Worm (Caenorhabditis elegans) whole organism, L1 larva: ENCODE results near the gene F56D6.12.

Experiments used
- Y116A8C.19 ChIP-seq: sonication (generic microtip); optimal IDR thresholded peaks from 2 replicates; lab custom pipeline; 2016; ENCODE audit warnings: missing compliant biosample characterization, missing genetic modification characterization, borderline replicate concordance
- aha-1 ChIP-seq: fragments of 150-350 bp; optimal IDR thresholded peaks from 2 replicates; lab custom pipeline; 2014; ENCODE audit warnings: missing biosample characterization, missing genetic modification characterization
- alr-1 ChIP-seq: fragments of 200-800 bp; sonication (Bioruptor generic); optimal IDR thresholded peaks from 2 replicates; lab custom pipeline; 2018; ENCODE audit warnings: borderline replicate concordance, mild to moderate bottlenecking, missing genetic modification characterization, missing compliant biosample characterization
- aly-2 ChIP-seq: fragments of 150-350 bp; optimal IDR thresholded peaks from 2 replicates; lab custom pipeline; 2014; ENCODE audit warnings: missing biosample characterization, missing genetic modification characterization
- ama-1 ChIP-seq: fragments of 150-350 bp; optimal IDR thresholded peaks from 2 replicates; lab custom pipeline; 2014
- ceh-82 ChIP-seq, 3 experiments: fragments of 150-350 bp in 1 of 3; sonication (generic microtip) in 2 of 3; optimal IDR thresholded peaks; 2 replicates each; lab custom pipeline; 2014 to 2017; ENCODE audit warnings: missing biosample characterization in 3 of 3, missing genetic modification characterization in 3 of 3
- elt-2 ChIP-seq: sonication (generic microtip); optimal IDR thresholded peaks from 2 replicates; lab custom pipeline; 2016; ENCODE audit warnings: missing genetic modification characterization, mild to moderate bottlenecking, inconsistent platforms, missing compliant biosample characterization, missing genetic modification reagents
- hlh-17 ChIP-seq: fragments of 200-800 bp; sonication (Bioruptor generic); optimal IDR thresholded peaks from 2 replicates; lab custom pipeline; 2018; ENCODE audit warnings: missing genetic modification characterization, mild to moderate bottlenecking, missing compliant biosample characterization, moderate library complexity, borderline replicate concordance
- hpl-2 ChIP-seq: fragments of 150-350 bp; optimal IDR thresholded peaks from 2 replicates; lab custom pipeline; 2014; ENCODE audit warnings: missing biosample characterization, missing genetic modification reagents, missing genetic modification characterization
- irx-1 ChIP-seq: sonication (generic microtip); optimal IDR thresholded peaks from 2 replicates; lab custom pipeline; 2016; ENCODE audit warnings: missing genetic modification characterization, missing compliant biosample characterization
- lin-15B ChIP-seq: fragments of 150-350 bp; sonication (generic microtip); optimal IDR thresholded peaks from 3 replicates; lab custom pipeline; 2014; ENCODE audit warnings: missing biosample characterization, missing genetic modification characterization
- lin-35 ChIP-seq, 2 experiments: fragments of 150-350 bp; optimal IDR thresholded peaks; 2 replicates each; lab custom pipeline; 2014; ENCODE audit warnings: missing biosample characterization in 2 of 2, missing genetic modification characterization in 2 of 2, missing genetic modification reagents in 2 of 2
- lir-3 ChIP-seq: sonication (generic microtip); optimal IDR thresholded peaks from 2 replicates; lab custom pipeline; 2016; ENCODE audit warnings: mild to moderate bottlenecking, missing genetic modification characterization, moderate library complexity, missing compliant biosample characterization; ENCODE audit not compliant: poor library complexity
- lsy-2 ChIP-seq, 2 experiments: fragments of 150-350 bp; optimal IDR thresholded peaks; 2 replicates each; lab custom pipeline; 2014; ENCODE audit warnings: missing biosample characterization in 2 of 2, missing genetic modification characterization in 2 of 2
- mab-9 ChIP-seq: fragments of 200-800 bp; sonication (Bioruptor generic); IDR thresholded peaks from 2 replicates; pipeline ENCODE4 v1.3.6; 2022; ENCODE audit warnings: missing genetic modification reagents, missing genetic modification characterization, missing compliant biosample characterization
- mef-2 ChIP-seq: fragments of 150-350 bp; optimal IDR thresholded peaks from 2 replicates; lab custom pipeline; 2014; ENCODE audit warnings: missing biosample characterization, missing genetic modification characterization
- mep-1 ChIP-seq: fragments of 150-350 bp; optimal IDR thresholded peaks from 2 replicates; lab custom pipeline; 2014; ENCODE audit warnings: missing biosample characterization, missing genetic modification characterization
- nhr-12 ChIP-seq: sonication (generic microtip); optimal IDR thresholded peaks from 2 replicates; lab custom pipeline; 2017; ENCODE audit warnings: missing biosample characterization, missing genetic modification characterization
- nhr-237 ChIP-seq: fragments of 150-350 bp; optimal IDR thresholded peaks from 2 replicates; lab custom pipeline; 2014; ENCODE audit warnings: missing biosample characterization, missing genetic modification characterization
- nhr-76 ChIP-seq: sonication (generic microtip); optimal IDR thresholded peaks from 2 replicates; lab custom pipeline; 2017; ENCODE audit warnings: missing biosample characterization, missing genetic modification characterization
- nhr-90 ChIP-seq: sonication (generic microtip); optimal IDR thresholded peaks from 2 replicates; lab custom pipeline; 2016; ENCODE audit warnings: mild to moderate bottlenecking, missing genetic modification characterization, missing compliant biosample characterization; ENCODE audit not compliant: poor library complexity
- unc-98 ChIP-seq: fragments of 200-800 bp; sonication (Bioruptor generic); IDR thresholded peaks from 2 replicates; pipeline ENCODE4 v1.3.6; 2022; ENCODE audit warnings: missing genetic modification characterization, missing compliant biosample characterization
- vab-15 ChIP-seq: sonication (generic microtip); optimal IDR thresholded peaks from 2 replicates; lab custom pipeline; 2017; ENCODE audit warnings: missing genotype, mild to moderate bottlenecking, missing genetic modification characterization, missing compliant biosample characterization
- zag-1 ChIP-seq: fragments of 150-350 bp; optimal IDR thresholded peaks from 2 replicates; lab custom pipeline; 2014; ENCODE audit warnings: missing biosample characterization, missing genetic modification characterization
- ztf-11 ChIP-seq, 2 experiments: sonication (generic microtip); optimal IDR thresholded peaks; 2 replicates each; lab custom pipeline; 2016 to 2017; ENCODE audit warnings: missing genetic modification characterization in 2 of 2, missing biosample characterization in 1 of 2, missing compliant biosample characterization in 1 of 2

Gene F56D6.12

DNA sequence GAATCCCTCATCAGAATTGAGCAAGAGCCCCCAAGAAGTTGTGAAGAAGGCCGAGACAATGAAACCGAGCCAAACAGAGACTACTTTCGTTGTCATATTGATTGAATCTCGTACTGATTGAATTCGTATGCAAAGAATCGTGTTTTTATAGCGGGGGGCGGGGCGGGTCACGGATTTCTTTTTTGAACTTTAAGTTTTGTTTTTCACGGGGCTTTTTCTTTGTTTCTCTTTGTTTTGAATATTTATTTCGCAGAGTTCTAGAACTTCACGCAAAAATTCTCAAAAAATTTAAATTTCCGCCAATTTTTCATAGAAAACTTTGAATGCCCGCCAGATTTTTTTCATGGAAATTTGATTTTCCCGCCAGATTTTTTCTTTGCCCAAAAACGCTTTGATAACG lies 48.2 kb downstream of the F56D6.12 start, which contains the start of gene clec-73:
TSS of gene clec-73 (minus strand) at position 101 of the 400 bp plus-strand sequence.
- no peak for TF ChIP-seq nhr-76
- TF ChIP-seq aly-2 = no peak
- TF ChIP-seq hlh-17 (GFP tag; lab: Kevin White, UChicago) = no peak
- no peak for TF ChIP-seq hpl-2
- TF ChIP-seq lir-3 (tag; lab: Kevin White, UChicago) = no peak
- no peak for TF ChIP-seq nhr-90 (tag; lab: Kevin White, UChicago)
- no peak for TF ChIP-seq ceh-82 (tag; optimal IDR thresholded peaks at IDR 0.05; lab: Kevin White, UChicago)
- no peak for TF ChIP-seq aha-1 (tag; lab: Kevin White, UChicago)
- TF ChIP-seq alr-1 = no peak
- no peak for TF ChIP-seq mab-9 (GFP tag; lab: Robert Waterston, UW)
- TF ChIP-seq nhr-237 (tag; lab: Kevin White, UChicago) = no peak
- no peak for TF ChIP-seq mef-2
- TF ChIP-seq lsy-2 (tag; optimal IDR thresholded peaks at IDR 0.05; lab: Kevin White, UChicago) = no peak
- TF ChIP-seq unc-98 (GFP tag; lab: Robert Waterston, UW) = no peak
- TF ChIP-seq vab-15 (tag; lab: Kevin White, UChicago) = no peak
- no peak for TF ChIP-seq zag-1
- TF ChIP-seq irx-1 (tag; lab: Kevin White, UChicago) = no peak

DNA sequence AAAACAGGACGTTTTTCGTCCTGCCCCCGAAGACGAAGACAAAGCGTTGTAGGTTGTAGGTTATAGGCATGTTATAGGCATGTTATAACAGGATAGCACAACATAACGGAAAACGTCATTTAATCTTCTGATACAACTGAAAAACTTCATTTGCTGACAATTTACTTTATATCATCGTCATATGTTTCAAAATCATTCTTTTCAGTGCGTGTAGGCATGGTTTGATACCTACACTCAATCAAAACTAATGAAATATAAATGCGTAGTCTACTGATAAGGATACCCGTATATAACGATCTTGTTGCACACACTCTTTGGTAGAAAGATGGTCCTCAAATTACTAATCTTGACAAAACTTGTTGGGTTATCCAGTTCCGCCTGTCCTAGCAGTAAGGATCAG lies 48.8 kb downstream of the F56D6.12 start, which contains the start of gene clec-74:
TSS of gene clec-74 (plus strand) at position 301 of the 400 bp plus-strand sequence.
- TF ChIP-seq lin-15B (no peak), ama-1 (lab: Kevin White, UChicago) (no peak), lin-35 (GFP tag; optimal IDR thresholded peaks at IDR 0.05; lab: Kevin White, UChicago) (no peak), mep-1 (tag; lab: Kevin White, UChicago) (no peak), elt-2 (no peak), alr-1 (no peak), Y116A8C.19 (tag; lab: Kevin White, UChicago) (no peak), ztf-11 (tag; optimal IDR thresholded peaks at IDR 0.05; lab: Kevin White, UChicago) (no peak), nhr-12 (tag; lab: Kevin White, UChicago) (no peak), irx-1 (tag; lab: Kevin White, UChicago) (no peak)
